Worm (Caenorhabditis elegans) whole organism, dauer: ENCODE data around the gene dmsr-9.

ENCODE experiments used
- unc-62 ChIP-seq: sonication (generic microtip); optimal IDR thresholded peaks from 2 replicates; lab custom pipeline; 2017; ENCODE audit warnings: missing biosample characterization, missing genetic modification reagents, missing genetic modification characterization

Gene dmsr-9

DNA sequence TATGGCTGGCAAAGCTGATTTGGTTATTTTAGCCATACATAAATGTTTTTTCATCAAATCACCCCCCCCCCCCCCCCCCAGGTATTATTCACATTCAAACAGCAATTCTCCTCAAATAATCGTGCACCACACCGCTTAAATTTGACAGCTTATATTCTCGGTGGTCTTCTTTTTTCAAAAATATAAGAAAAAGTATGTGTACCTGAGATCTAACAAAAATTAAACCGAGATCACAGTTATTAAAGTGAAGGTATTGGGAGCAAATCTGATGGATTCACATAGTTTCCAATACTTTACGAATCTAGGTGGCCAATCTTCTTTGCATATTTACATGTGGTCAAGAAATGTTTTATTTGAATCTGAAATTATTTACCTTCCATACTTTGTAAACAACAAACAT, 19.3 kb downstream of the dmsr-9 start, which contains the start of gene ZC404.15:
ZC404.15 (plus strand) TSS at position 301 of the 400 bp plus-strand sequence.
- no peak for TF ChIP-seq unc-62 (GFP tag; lab: Kevin White, UChicago)

DNA sequence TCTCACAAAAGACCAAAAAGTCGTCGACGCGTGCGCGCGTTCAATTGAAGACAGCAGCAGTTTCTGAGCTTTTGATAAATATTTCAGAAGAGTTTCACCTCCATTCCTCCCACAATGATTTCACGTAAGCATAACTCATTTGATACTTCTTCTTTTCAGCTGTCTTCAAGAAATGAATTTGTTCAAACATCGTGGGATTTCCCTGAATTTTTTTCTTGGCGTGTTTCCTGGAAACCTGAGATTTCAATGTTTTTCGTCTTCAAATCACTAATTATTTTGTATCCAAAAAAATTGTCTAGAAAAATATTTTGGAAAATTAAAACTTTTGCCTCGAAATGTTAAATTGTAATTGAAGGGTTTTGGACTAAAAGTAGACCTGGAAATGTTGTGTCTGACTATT, 21.0 kb downstream of the dmsr-9 start:
- no peak for TF ChIP-seq unc-62 (GFP tag; lab: Kevin White, UChicago)

DNA sequence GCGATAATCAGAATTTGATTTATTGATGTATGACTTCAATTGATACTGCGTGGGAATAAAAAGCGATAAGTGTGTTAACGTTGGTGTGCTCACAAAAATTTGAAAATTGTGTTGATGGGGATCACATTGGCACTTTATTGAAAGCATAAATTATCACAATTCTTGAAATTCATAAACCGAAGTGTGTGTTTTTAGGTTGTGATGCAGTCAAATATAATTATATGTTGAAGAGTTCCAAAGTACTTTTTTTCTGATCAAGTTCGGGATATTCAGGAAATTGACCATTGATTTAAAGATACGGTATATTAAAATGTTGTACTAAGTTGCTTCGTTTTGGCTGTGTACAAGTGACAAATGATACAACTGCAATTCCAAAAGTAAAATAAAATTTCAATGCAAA, 23.8 kb downstream of the dmsr-9 start, which contains the start of gene srh-28:
srh-28 (minus strand) TSS at position 101 of the 400 bp plus-strand sequence.
- TF ChIP-seq unc-62 (GFP tag; lab: Kevin White, UChicago) = no peak

DNA sequence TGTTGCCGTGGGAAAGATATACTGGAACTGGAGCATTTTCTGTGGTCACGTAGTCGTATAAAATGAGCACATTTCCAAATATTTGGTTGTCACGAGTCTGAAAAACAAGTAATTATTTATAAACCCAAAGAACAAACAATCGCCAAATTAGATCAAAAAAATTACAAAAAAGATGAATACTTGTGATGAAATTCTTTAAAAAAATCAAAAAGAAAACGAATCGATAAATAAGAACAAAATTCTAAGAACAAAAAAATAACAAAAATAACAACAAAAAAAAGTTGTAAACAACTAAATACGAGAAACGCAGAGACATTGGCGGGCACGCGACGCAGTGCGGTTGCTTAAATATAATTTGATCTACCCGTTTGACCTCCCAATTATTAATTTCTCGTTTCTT, 25.7 kb downstream of the dmsr-9 start, which contains the start of gene ZC404.16:
ZC404.16 (minus strand) TSS at position 101 of the 400 bp plus-strand sequence.
- TF ChIP-seq unc-62 (GFP tag; lab: Kevin White, UChicago) = no peak

DNA sequence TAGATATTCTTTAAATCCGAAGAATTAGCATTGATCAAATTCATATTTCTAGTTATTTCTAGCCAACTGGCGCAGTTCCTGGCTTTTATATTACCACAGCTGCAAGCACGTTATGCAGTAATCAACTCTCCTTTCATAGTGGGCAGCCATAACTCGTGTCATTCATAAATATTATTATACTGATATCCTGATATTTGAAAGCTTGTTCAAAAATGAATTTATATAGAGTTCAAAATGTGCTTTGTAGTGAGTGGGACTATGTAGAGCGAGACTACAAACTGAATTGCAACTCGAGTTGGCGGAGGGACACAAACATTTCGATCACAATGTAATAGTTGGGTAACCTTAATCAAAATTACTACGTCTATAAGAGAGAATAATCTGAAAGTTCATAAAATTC, 27.8 kb downstream of the dmsr-9 start, which contains the start of gene srh-30:
srh-30 (minus strand) TSS at position 101 of the 400 bp plus-strand sequence.
- TF ChIP-seq unc-62 (GFP tag; lab: Kevin White, UChicago) = no peak

DNA sequence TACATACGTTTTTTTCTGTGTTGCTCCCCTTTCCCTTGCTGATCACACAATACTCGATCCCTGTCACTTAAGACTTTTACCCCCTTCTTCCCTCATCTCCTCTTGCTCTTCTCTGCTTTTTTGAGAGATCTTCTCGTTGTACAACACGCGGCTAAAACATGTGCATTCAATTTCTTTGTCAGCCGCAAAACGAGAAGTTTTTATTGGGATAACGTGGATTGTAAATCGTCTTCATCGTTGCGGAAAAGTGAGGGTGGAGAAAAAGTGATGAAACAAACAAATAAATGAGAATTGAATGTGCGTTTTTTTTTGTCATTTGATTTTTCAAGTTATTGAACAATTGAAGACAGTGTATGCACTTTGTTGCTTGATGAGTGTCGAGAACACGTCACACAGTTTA, 30.0 kb downstream of the dmsr-9 start:
- TF ChIP-seq unc-62 (GFP tag; lab: Kevin White, UChicago) = no peak

DNA sequence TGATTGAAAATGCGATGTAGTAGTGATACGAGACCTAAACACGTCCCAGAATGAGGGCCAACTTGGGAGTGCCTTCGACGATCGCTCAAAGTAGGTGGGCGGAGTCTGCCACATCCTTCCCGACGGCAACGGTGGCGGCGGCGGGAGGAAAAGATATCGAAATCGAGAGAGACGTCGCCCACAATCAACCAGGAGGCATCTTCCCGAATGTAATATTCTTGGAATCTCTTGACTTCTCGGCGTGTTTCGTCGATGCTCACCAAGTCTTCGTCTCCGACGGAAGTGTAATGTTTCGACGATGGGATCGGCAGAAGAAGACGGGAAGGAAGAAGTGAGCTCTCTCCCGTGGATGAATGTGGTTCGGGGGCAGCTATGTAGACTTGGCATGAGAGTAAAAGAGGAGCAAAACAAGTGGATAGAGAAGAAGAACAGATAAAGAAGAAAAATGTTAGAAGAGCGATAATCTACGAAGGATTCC, 31.0 kb downstream of the dmsr-9 start, which contains the start of the genes T25F10.1 and clik-1:
T25F10.1 (plus strand) TSS at position 51 of the 478 bp plus-strand sequence.
clik-1 (minus strand) TSS at position 281 of the 478 bp plus-strand sequence.
- no peak for TF ChIP-seq unc-62 (GFP tag; lab: Kevin White, UChicago)

DNA sequence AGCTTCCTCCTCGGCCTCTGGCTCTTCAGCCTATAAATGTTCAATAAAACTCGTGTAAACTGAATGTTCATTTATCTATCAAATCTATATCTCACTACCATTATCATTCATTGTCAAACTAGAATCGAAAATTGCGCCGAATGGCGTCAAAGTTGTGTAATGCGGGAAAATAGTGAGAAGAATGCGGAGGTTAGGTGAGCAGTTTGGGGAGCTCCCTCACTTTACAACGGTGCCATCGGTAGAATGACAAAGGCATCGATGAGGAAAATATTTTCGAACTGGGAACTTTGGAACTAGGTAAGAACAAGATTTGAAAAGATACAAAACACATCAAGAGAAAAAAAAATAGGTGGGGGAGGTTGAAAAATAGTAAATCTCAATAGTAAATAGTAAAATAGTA, 31.9 kb downstream of the dmsr-9 start:
- TF ChIP-seq unc-62 (GFP tag; lab: Kevin White, UChicago) = no peak

DNA sequence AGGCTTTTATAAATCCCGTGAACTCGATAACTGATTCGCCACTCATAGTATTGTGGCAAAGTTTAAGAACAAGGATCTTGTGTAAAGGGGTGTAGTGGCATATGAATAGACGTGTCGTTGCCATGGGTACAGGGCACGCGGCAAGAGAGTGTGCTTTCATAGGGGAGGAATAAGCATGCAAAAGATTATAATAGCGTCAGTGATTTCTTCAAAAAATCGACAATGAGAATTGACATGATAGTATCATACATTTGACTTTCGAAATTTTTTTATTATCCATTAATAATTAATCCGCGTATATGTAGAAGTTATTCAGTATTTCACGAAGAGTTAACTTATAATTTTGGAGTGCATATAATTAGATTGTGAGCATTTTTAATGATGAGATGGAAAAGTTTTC, 34.5 kb downstream of the dmsr-9 start, which contains the start of gene bbs-8:
bbs-8 (minus strand) TSS at position 101 of the 400 bp plus-strand sequence.
- TF ChIP-seq unc-62 (GFP tag; lab: Kevin White, UChicago) = no peak

DNA sequence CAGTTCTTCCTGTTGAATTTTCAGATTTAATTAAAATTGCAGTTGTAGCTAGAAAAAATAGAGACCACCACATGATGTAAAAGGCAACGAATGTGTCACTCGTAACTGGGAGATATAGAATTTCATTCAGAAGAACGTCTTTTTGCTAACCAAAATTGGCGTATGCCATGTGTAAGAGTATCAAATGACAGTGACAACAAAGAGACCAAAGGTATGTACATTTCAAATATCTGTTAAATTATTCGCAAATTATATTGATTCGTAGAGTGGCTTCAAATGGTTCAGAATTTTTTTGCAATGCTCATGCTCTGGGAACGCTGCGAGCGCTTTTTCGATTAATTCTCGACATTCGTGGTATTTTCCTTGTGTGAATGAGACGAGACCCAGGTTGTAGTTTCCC, 37.1 kb downstream of the dmsr-9 start, which contains the start of gene T25F10.4:
T25F10.4 (minus strand) TSS at position 101 of the 400 bp plus-strand sequence.
- TF ChIP-seq unc-62 (GFP tag; lab: Kevin White, UChicago) = no peak

DNA sequence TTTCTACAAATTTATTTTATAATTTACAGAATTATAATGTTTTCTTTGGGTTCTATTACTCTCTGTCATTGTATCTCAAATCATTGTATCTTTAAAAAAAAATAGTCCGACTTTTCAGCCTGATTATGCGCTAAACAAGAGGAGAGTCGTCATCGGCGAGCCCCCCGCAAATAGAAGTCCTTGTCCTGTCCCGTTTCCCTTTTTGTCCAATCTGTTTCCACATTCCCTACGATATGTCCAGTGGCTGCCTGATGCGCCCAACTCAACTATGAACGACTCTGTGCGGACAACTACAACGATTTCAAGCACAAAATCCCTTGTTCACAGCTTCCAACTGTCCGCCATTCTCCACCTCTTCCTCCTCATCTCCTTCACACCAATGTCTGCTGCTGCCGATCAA, 41.4 kb downstream of the dmsr-9 start, which contains the start of gene dbl-1:
dbl-1 (plus strand) TSS at position 119 of the 400 bp plus-strand sequence.
- TF ChIP-seq unc-62 (GFP tag; lab: Kevin White, UChicago) = no peak

DNA sequence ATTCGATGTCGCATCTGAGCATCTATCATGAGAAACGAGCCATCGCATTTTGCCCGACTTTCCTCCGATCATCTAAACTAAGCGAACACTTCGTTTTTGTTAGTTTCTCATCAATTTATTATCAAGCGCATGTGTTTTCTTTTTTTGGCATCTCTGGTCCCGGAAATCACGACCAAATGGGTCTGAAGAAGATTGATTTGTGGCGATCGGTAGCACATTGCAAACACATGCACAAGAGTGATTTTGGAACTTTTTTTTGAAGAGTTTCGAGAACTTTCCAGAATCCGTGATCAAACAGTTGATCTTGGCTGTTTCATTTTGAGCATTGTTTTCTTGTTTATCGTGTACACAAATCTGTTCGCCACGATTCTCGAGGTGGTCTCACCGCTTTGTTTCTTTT, 46.2 kb downstream of the dmsr-9 start:
- no peak for TF ChIP-seq unc-62 (GFP tag; lab: Kevin White, UChicago)

DNA sequence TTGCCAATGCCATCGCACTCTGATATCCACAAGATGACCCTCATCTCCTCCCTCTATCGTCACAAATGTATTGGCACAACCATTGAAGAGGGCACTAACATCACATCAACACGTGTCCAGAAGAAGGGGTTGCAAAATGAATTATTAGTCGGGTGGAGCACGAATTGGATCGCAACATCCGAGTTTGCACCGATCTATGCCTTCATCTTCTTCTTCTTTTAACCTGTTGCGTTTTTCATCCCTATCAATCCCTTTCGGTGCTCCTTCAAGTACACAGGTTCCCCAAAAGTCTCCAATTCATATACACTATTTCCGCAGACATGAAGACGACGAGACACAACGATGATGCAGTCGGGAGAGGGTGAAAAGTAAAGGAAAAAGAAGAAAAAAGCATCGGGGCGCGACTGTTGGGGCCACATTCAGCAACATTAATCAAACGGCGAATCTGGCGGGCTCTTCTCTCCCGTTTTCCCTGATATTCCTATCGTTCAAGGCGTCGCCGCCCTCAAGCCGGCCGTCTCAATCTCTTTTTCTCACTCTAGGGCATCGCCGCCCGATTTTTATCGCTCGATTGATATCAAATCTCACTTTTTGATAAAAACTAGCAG, 47.9 kb downstream of the dmsr-9 start:
- no peak for TF ChIP-seq unc-62 (GFP tag; lab: Kevin White, UChicago)
